Worm (Caenorhabditis elegans) whole organism, late embryonic: ENCODE results near the gene rig-6.

Experiments
- F13H6.1 ChIP-seq: sonication (generic microtip); optimal IDR thresholded peaks from 2 replicates; lab custom pipeline; 2016; ENCODE audit warnings: missing genetic modification characterization, missing compliant biosample characterization
- K09A11.1 ChIP-seq: sonication (generic microtip); optimal IDR thresholded peaks from 2 replicates; lab custom pipeline; 2017; ENCODE audit warnings: antibody characterized with exemption, mild to moderate bottlenecking, missing genetic modification characterization, missing compliant biosample characterization; ENCODE audit not compliant: insufficient read depth
- ceh-34 ChIP-seq: sonication (generic microtip); optimal IDR thresholded peaks from 2 replicates; lab custom pipeline; 2016; ENCODE audit warnings: mild to moderate bottlenecking, missing genetic modification characterization, missing compliant biosample characterization
- nfya-1 ChIP-seq: sonication (generic microtip); optimal IDR thresholded peaks from 2 replicates; lab custom pipeline; 2017; ENCODE audit warnings: missing genetic modification characterization, mild to moderate bottlenecking, missing compliant biosample characterization, antibody characterized with exemption, moderate library complexity
- ref-2 ChIP-seq: sonication (generic microtip); optimal IDR thresholded peaks from 2 replicates; lab custom pipeline; 2016; ENCODE audit warnings: missing genetic modification characterization, missing compliant biosample characterization
- unc-86 ChIP-seq: sonication (generic microtip); optimal IDR thresholded peaks from 2 replicates; lab custom pipeline; 2016; ENCODE audit warnings: missing genetic modification characterization, missing compliant biosample characterization

DNA sequence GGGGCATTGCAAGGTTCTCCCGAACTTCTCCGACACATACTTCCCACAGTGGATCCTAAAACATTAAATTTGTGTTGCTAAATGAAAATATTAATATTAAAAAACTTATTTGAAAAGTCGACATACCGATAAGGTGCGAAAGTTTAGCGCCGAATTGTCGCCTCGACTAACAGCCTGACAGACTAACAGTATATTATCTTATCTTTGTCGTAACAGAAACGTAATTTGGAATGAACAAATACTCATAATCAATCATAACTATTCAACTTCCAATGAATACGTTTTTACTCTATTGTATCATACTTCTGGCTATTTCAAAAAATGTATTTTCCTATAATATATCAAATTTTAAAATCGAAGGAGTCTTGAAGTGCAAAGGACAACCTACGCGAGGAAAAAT, 35.0 kb downstream of the rig-6 start, which contains the start of gene F26G1.11:
- TF ChIP-seq nfya-1 = no peak
- no peak for TF ChIP-seq F13H6.1
- TF ChIP-seq unc-86 (tag; lab: Kevin White, UChicago) = no peak
- no peak for TF ChIP-seq K09A11.1
- TF ChIP-seq ceh-34 = no peak
- TF ChIP-seq ref-2 (tag; lab: Kevin White, UChicago) = no peak
